Worm (Caenorhabditis elegans) whole organism, L4 larva: ENCODE data around the gene B0252.5.

Source experiments
- F49E8.2 ChIP-seq: sonication (generic microtip); optimal IDR thresholded peaks from 2 replicates; lab custom pipeline; 2016; ENCODE audit warnings: missing compliant biosample characterization, mild to moderate bottlenecking, missing genetic modification characterization, borderline replicate concordance
- fos-1 ChIP-seq: fragments of 150-350 bp; optimal IDR thresholded peaks from 2 replicates; lab custom pipeline; 2014; ENCODE audit warnings: missing biosample characterization, missing genetic modification characterization
- lin-39 ChIP-seq: fragments of 150-350 bp; optimal IDR thresholded peaks from 2 replicates; lab custom pipeline; 2014; ENCODE audit warnings: missing biosample characterization, missing genetic modification reagents, missing genetic modification characterization
- nhr-25 ChIP-seq: sonication (generic microtip); optimal IDR thresholded peaks from 2 replicates; lab custom pipeline; 2017; ENCODE audit warnings: missing genetic modification characterization, mild to moderate bottlenecking, missing compliant biosample characterization, antibody characterized with exemption, moderate library complexity, borderline replicate concordance; ENCODE audit not compliant: insufficient read depth
- nhr-77 ChIP-seq: fragments of 150-350 bp; optimal IDR thresholded peaks from 2 replicates; lab custom pipeline; 2014; ENCODE audit warnings: missing biosample characterization, missing genetic modification characterization
- snpc-4 ChIP-seq: fragments of 150-350 bp; optimal IDR thresholded peaks from 2 replicates; lab custom pipeline; 2014; ENCODE audit warnings: missing biosample characterization, missing genetic modification characterization
- spr-1 ChIP-seq: sonication (generic microtip); optimal IDR thresholded peaks from 2 replicates; lab custom pipeline; 2016; ENCODE audit warnings: mild to moderate bottlenecking, missing genetic modification characterization, missing compliant biosample characterization
- unc-62 ChIP-seq, 3 experiments: fragments of 150-350 bp in 1 of 3; sonication (generic microtip); optimal IDR thresholded peaks in 2 of 3; peaks in 1 of 3; 1 replicate in 1 of 3; 2 replicates in 2 of 3; lab custom pipeline; 2014 to 2017; ENCODE audit warnings: missing biosample characterization in 3 of 3, missing genetic modification characterization in 3 of 3, missing genetic modification reagents in 3 of 3, missing genotype in 1 of 3
- ztf-7 ChIP-seq: fragments of 150-350 bp; optimal IDR thresholded peaks from 2 replicates; lab custom pipeline; 2014; ENCODE audit warnings: missing biosample characterization, missing genetic modification characterization

DNA sequence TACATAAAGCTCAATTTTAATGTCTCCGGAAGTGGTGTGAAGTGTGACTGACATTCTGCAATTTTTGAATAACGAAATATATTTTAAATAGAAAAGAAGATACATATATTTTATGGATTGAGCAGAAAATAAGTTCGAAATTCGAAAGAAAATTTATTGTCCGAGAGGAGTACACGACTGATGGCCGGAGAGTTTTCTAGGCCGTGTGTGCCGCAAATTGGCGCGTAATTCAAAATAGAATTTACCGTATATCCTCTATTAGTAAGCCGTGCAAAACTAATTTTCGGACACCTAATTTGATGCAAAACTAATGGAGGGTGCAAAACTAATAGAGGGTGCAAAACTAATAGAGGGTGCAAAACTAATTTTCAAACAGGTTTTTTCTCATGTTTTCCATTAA lies 5.4 kb downstream of the B0252.5 start, which contains the start of gene cyn-10:
- no peak for TF ChIP-seq fos-1
- no peak for TF ChIP-seq nhr-77 (tag; lab: Kevin White, UChicago)
- TF ChIP-seq F49E8.2 (tag; lab: Kevin White, UChicago): peak; percentile 6
- no peak for TF ChIP-seq unc-62 (GFP tag; optimal IDR thresholded peaks at IDR 0.05 in 1 of 2; lab: Kevin White, UChicago)
- TF ChIP-seq unc-62 (tag; optimal IDR thresholded peaks at IDR 0.05; lab: Kevin White, UChicago): no peak
- TF ChIP-seq spr-1 (tag; lab: Kevin White, UChicago): no peak
- peak; percentile 18 for TF ChIP-seq ztf-7 (tag; lab: Kevin White, UChicago)
- no peak for TF ChIP-seq lin-39 (tag; lab: Kevin White, UChicago)
- TF ChIP-seq snpc-4 (tag; lab: Kevin White, UChicago): no peak
- TF ChIP-seq nhr-25 (tag; lab: Kevin White, UChicago): no peak
